Worm (Caenorhabditis elegans) whole organism, late embryonic: Measurements from ENCODE around the gene ZK1067.3.

ENCODE experiments used
- C08G9.2 ChIP-seq: sonication (generic microtip); optimal IDR thresholded peaks from 2 replicates; lab custom pipeline; 2016; ENCODE audit warnings: mild to moderate bottlenecking, missing genetic modification characterization, moderate library complexity, missing compliant biosample characterization
- F13H6.1 ChIP-seq: sonication (generic microtip); optimal IDR thresholded peaks from 2 replicates; lab custom pipeline; 2016; ENCODE audit warnings: missing genetic modification characterization, missing compliant biosample characterization
- K09A11.1 ChIP-seq: sonication (generic microtip); optimal IDR thresholded peaks from 2 replicates; lab custom pipeline; 2017; ENCODE audit warnings: antibody characterized with exemption, mild to moderate bottlenecking, missing genetic modification characterization, missing compliant biosample characterization; ENCODE audit not compliant: insufficient read depth
- T23F11.4 ChIP-seq: fragments of 200-800 bp; sonication (Bioruptor generic); optimal IDR thresholded peaks from 2 replicates; lab custom pipeline; 2018; ENCODE audit warnings: mild to moderate bottlenecking, missing genetic modification characterization, missing compliant biosample characterization
- ceh-22 ChIP-seq: sonication (generic microtip); optimal IDR thresholded peaks from 2 replicates; lab custom pipeline; 2017; ENCODE audit warnings: missing biosample characterization, missing genetic modification characterization
- ceh-45 ChIP-seq: fragments of 200-800 bp; sonication (Bioruptor generic); IDR thresholded peaks from 2 replicates; pipeline ENCODE4 v1.3.6; 2022; ENCODE audit warnings: missing genetic modification reagents, missing genetic modification characterization, missing compliant biosample characterization
- ceh-48 ChIP-seq: sonication (generic microtip); optimal IDR thresholded peaks from 2 replicates; lab custom pipeline; 2016; ENCODE audit warnings: missing genetic modification characterization, inconsistent platforms, missing compliant biosample characterization
- ceh-9 ChIP-seq: sonication (generic microtip); optimal IDR thresholded peaks from 2 replicates; lab custom pipeline; 2016; ENCODE audit warnings: mild to moderate bottlenecking, missing genetic modification characterization, inconsistent platforms, missing compliant biosample characterization
- dmd-4 ChIP-seq: sonication (generic microtip); optimal IDR thresholded peaks from 2 replicates; lab custom pipeline; 2016; ENCODE audit warnings: borderline replicate concordance, missing genetic modification characterization, missing compliant biosample characterization
- dve-1 ChIP-seq: sonication (generic microtip); optimal IDR thresholded peaks from 2 replicates; lab custom pipeline; 2017; ENCODE audit warnings: antibody characterized with exemption, mild to moderate bottlenecking, missing genetic modification characterization, missing compliant biosample characterization
- elt-2 ChIP-seq: sonication (generic microtip); optimal IDR thresholded peaks from 2 replicates; lab custom pipeline; 2016; ENCODE audit warnings: missing genetic modification reagents, missing genetic modification characterization, missing compliant biosample characterization
- elt-4 ChIP-seq: sonication (generic microtip); optimal IDR thresholded peaks from 2 replicates; lab custom pipeline; 2016; ENCODE audit warnings: missing genetic modification characterization, missing compliant biosample characterization
- fax-1 ChIP-seq: sonication (generic microtip); optimal IDR thresholded peaks from 2 replicates; lab custom pipeline; 2016; ENCODE audit warnings: missing genotype, missing genetic modification characterization, missing compliant biosample characterization
- fkh-10 ChIP-seq: fragments of 150-350 bp; optimal IDR thresholded peaks from 2 replicates; lab custom pipeline; 2014; ENCODE audit warnings: missing biosample characterization, missing genetic modification reagents, missing genetic modification characterization
- fkh-6 ChIP-seq: sonication (generic microtip); optimal IDR thresholded peaks from 2 replicates; lab custom pipeline; 2016; ENCODE audit warnings: missing genetic modification characterization, missing compliant biosample characterization
- gmeb-2 ChIP-seq: sonication (generic microtip); optimal IDR thresholded peaks from 2 replicates; lab custom pipeline; 2016; ENCODE audit warnings: missing genetic modification characterization, inconsistent platforms, missing compliant biosample characterization
- hlh-30 ChIP-seq: sonication (generic microtip); optimal IDR thresholded peaks from 2 replicates; lab custom pipeline; 2017; ENCODE audit warnings: antibody characterized with exemption, missing genetic modification characterization, missing compliant biosample characterization; ENCODE audit not compliant: insufficient read depth
- hlh-6 ChIP-seq: sonication (generic microtip); optimal IDR thresholded peaks from 2 replicates; lab custom pipeline; 2016; ENCODE audit warnings: missing genotype, missing genetic modification characterization, missing compliant biosample characterization
- hlh-8 ChIP-seq: sonication (generic microtip); optimal IDR thresholded peaks from 2 replicates; lab custom pipeline; 2016; ENCODE audit warnings: missing genotype, missing genetic modification characterization, missing compliant biosample characterization
- lim-6 ChIP-seq: sonication (generic microtip); optimal IDR thresholded peaks from 2 replicates; lab custom pipeline; 2016; ENCODE audit warnings: missing genetic modification characterization, missing compliant biosample characterization
- lin-11 ChIP-seq: fragments of 200-800 bp; sonication (Bioruptor generic); optimal IDR thresholded peaks from 2 replicates; lab custom pipeline; 2018; ENCODE audit warnings: mild to moderate bottlenecking, missing genetic modification characterization, missing compliant biosample characterization
- odd-2 ChIP-seq: sonication (generic microtip); optimal IDR thresholded peaks from 2 replicates; lab custom pipeline; 2017; ENCODE audit warnings: antibody characterized with exemption, mild to moderate bottlenecking, missing genetic modification characterization, missing compliant biosample characterization
- pha-2 ChIP-seq: sonication (generic microtip); optimal IDR thresholded peaks from 2 replicates; lab custom pipeline; 2017; ENCODE audit warnings: mild to moderate bottlenecking, missing genetic modification characterization, missing compliant biosample characterization
- pqm-1 ChIP-seq: sonication (generic microtip); optimal IDR thresholded peaks from 2 replicates; lab custom pipeline; 2016; ENCODE audit warnings: missing genetic modification characterization, missing compliant biosample characterization
- pros-1 ChIP-seq: fragments of 150-350 bp; optimal IDR thresholded peaks from 2 replicates; lab custom pipeline; 2014; ENCODE audit warnings: missing biosample characterization, missing genetic modification reagents, missing genetic modification characterization
- ref-2 ChIP-seq: sonication (generic microtip); optimal IDR thresholded peaks from 2 replicates; lab custom pipeline; 2016; ENCODE audit warnings: missing genetic modification characterization, missing compliant biosample characterization
- sdc-2 ChIP-seq: sonication (generic microtip); optimal IDR thresholded peaks from 2 replicates; lab custom pipeline; 2016; ENCODE audit warnings: missing genotype, missing genetic modification characterization, missing compliant biosample characterization
- tbx-2 ChIP-seq: sonication (generic microtip); optimal IDR thresholded peaks from 2 replicates; lab custom pipeline; 2016; ENCODE audit warnings: missing genetic modification characterization, missing compliant biosample characterization
- tbx-7 ChIP-seq: sonication (generic microtip); optimal IDR thresholded peaks from 2 replicates; lab custom pipeline; 2016; ENCODE audit warnings: missing genotype, missing genetic modification characterization, missing compliant biosample characterization
- ttx-3 ChIP-seq: sonication (generic microtip); optimal IDR thresholded peaks from 2 replicates; lab custom pipeline; 2016; ENCODE audit warnings: missing genetic modification reagents, missing genetic modification characterization, missing compliant biosample characterization
- unc-3 ChIP-seq, 2 experiments: fragments of 200-800 bp in 1 of 2; sonication (Bioruptor generic) in 1 of 2; sonication (generic microtip) in 1 of 2; conservative IDR thresholded peaks in 1 of 2; optimal IDR thresholded peaks in 1 of 2; 2 replicates each; pipeline versions ENCODE4 v1.3.6 to Lab custom; 2016 to 2022; ENCODE audit warnings: missing compliant biosample characterization in 2 of 2, missing genetic modification characterization in 2 of 2, missing genetic modification reagents in 1 of 2
- unc-42 ChIP-seq: sonication (generic microtip); optimal IDR thresholded peaks from 2 replicates; lab custom pipeline; 2016; ENCODE audit warnings: missing genotype, missing genetic modification characterization, missing compliant biosample characterization
- unc-86 ChIP-seq: sonication (generic microtip); optimal IDR thresholded peaks from 2 replicates; lab custom pipeline; 2016; ENCODE audit warnings: missing genetic modification characterization, missing compliant biosample characterization
- zip-5 ChIP-seq: sonication (generic microtip); optimal IDR thresholded peaks from 2 replicates; lab custom pipeline; 2016; ENCODE audit warnings: missing genetic modification characterization, missing compliant biosample characterization

ZK1067.3 gene

ce11 chrII:9242804-9243203 is 19.7 kb downstream of the ZK1067.3 start:
- no peak for TF ChIP-seq K09A11.1 (tag; lab: Kevin White, UChicago)
- TF ChIP-seq odd-2: no peak
- no peak for TF ChIP-seq ceh-48 (tag; lab: Kevin White, UChicago)
- TF ChIP-seq pros-1 (tag; lab: Kevin White, UChicago): no peak
- TF ChIP-seq elt-4 (tag; lab: Kevin White, UChicago): no peak
- TF ChIP-seq elt-2 (tag; lab: Kevin White, UChicago): no peak
- no peak for TF ChIP-seq hlh-30 (tag; lab: Kevin White, UChicago)
- TF ChIP-seq gmeb-2 (tag; lab: Kevin White, UChicago): no peak
- TF ChIP-seq ceh-22 (tag; lab: Kevin White, UChicago): no peak
- TF ChIP-seq dmd-4: no peak
- TF ChIP-seq lim-6: no peak
- TF ChIP-seq fkh-6 (tag; lab: Kevin White, UChicago): no peak
- TF ChIP-seq dve-1: no peak
- TF ChIP-seq tbx-2 (tag; lab: Kevin White, UChicago): no peak
- no peak for TF ChIP-seq zip-5
- TF ChIP-seq fkh-10: no peak
- no peak for TF ChIP-seq ceh-9 (tag; lab: Kevin White, UChicago)
- no peak for TF ChIP-seq lin-11

- no peak for TF ChIP-seq fax-1 (tag; lab: Kevin White, UChicago)
Observed at ce11 chrII:9246648-9247047, 23.6 kb downstream of the ZK1067.3 start, which contains the start of gene T26C5.5. Gene T26C5.5 (minus strand): TSS chrII:9246748.

- TF ChIP-seq ceh-45 (GFP tag; lab: Robert Waterston, UW) (no peak), C08G9.2 (no peak), sdc-2 (tag; lab: Kevin White, UChicago) (no peak), dve-1 (no peak), ref-2 (tag; lab: Kevin White, UChicago) (no peak), pqm-1 (no peak), K09A11.1 (tag; lab: Kevin White, UChicago) (no peak), unc-3 (GFP tag; conservative IDR thresholded peaks at IDR 0.05; lab: Robert Waterston, UW) (no peak), unc-3 (tag; optimal IDR thresholded peaks at IDR 0.05; lab: Kevin White, UChicago) (no peak), fkh-10 (no peak), zip-5 (no peak), ceh-22 (tag; lab: Kevin White, UChicago) (no peak), pha-2 (tag; lab: Kevin White, UChicago) (no peak), ttx-3 (no peak), elt-2 (tag; lab: Kevin White, UChicago) (no peak), T23F11.4 (GFP tag; lab: Kevin White, UChicago) (no peak), fkh-6 (tag; lab: Kevin White, UChicago) (no peak), hlh-30 (tag; lab: Kevin White, UChicago) (no peak)
Observed at ce11 chrII:9250422-9250821, 27.4 kb downstream of the ZK1067.3 start, which contains the start of gene T26C5.4. Gene T26C5.4 (minus strand): TSS chrII:9250522.

ce11 chrII:9251529-9251928 is 28.5 kb downstream of the ZK1067.3 start:
- TF ChIP-seq tbx-7 (tag; lab: Kevin White, UChicago) (no peak), gmeb-2 (tag; lab: Kevin White, UChicago) (no peak), ref-2 (tag; lab: Kevin White, UChicago) (no peak), unc-86 (tag; lab: Kevin White, UChicago) (no peak), hlh-8 (tag; lab: Kevin White, UChicago) (no peak), ceh-9 (tag; lab: Kevin White, UChicago) (no peak), fkh-10 (no peak), F13H6.1 (tag; lab: Kevin White, UChicago) (no peak), hlh-6 (no peak), unc-42 (tag; lab: Kevin White, UChicago) (no peak), pha-2 (tag; lab: Kevin White, UChicago) (no peak), pqm-1 (no peak), fax-1 (tag; lab: Kevin White, UChicago) (no peak)
